Worm (Caenorhabditis elegans): ENCODE results near the gene Y38F1A.2.

DNA sequence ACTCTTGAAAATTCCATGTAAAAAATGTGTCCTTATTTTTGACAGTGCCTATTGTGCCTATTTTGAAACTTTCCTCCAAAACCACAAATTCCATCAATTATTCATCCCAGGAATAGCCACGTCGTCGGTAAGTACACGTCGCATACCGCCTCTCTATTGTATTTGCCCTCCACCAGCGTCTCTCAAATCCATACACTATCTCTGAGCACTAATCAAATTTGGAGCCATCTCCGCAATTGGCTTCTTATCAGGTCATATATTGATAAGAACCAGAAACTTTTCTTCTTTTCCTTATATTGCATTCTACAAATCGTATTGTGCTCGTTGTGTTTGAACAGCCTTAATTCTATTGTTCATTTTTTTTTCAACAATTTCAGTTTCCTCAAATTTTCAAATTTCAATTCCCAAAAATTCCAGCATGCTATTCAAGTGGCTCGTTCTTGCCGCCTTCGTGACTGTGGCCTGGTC lies 23.3 kb upstream of the Y38F1A.2 start, which contains the start of gene dct-18:
- TF ChIP-seq zip-8 (tag; optimal IDR thresholded peaks at IDR 0.05): no peak
- TF ChIP-seq lsy-2 (tag; optimal IDR thresholded peaks at IDR 0.05): no peak
- no peak for TF ChIP-seq sptf-1 (tag; optimal IDR thresholded peaks at IDR 0.05)
- no peak for TF ChIP-seq pha-4 (tag; optimal IDR thresholded peaks at IDR 0.05)
- no peak for TF ChIP-seq snpc-4 (tag; optimal IDR thresholded peaks at IDR 0.05)
